Fruit fly (Drosophila melanogaster): ENCODE data around the gene GAA1.

Gene GAA1

DNA sequence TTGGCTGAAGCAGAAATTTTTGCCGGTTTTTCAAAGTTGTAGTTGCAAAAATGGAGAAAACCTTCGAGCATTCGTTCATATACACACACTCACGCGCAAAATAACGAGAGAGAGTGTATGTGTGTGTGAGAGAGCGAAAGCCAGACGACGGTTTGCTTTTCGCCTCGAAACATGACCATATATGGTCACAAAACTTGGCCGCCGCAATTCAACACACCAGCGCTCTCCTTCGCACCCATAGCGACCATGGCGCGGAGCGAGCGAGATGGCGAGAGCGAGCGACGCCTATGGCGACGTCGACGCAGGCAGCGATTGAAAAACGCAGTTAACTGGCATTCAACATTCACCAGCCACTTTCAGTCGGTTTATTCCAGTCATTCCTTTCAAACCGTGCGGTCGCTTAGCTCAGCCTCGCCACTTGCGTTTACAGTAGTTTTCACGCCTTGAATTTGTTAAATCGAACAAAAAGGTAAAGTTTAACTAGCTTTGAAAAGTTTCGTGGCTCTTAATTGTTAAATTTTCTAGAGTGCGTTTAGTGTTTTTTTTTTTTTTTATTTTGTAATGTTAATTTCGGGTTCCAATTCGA lies 28.6 kb upstream of the GAA1 start (continued):
- TF ChIP-seq kay (GFP tag; optimal IDR thresholded peaks at IDR 0.05): no peak
- no peak for TF ChIP-seq pan (optimal IDR thresholded peaks at IDR 0.05)
- TF ChIP-seq pan (GFP tag; optimal IDR thresholded peaks at IDR 0.05 in 1 of 2, IDR thresholded peaks at IDR 0.05 in 1 of 2): peak in 1 of 2 experiments; percentile 43
- no peak for TF ChIP-seq CG10654 (GFP tag; optimal IDR thresholded peaks at IDR 0.05)
- TF ChIP-seq NC2β (GFP tag; optimal IDR thresholded peaks at IDR 0.05): peak; percentile 49
- TF ChIP-seq tll (GFP tag; optimal IDR thresholded peaks at IDR 0.05): peak in 1 of 2 experiments; percentile 6
- no peak for TF ChIP-seq al (GFP tag; IDR thresholded peaks at IDR 0.05)
- no peak for TF ChIP-seq CG12942 (GFP tag; optimal IDR thresholded peaks at IDR 0.05)
- peak; percentile 63 for TF ChIP-seq Hmr (GFP tag; optimal IDR thresholded peaks at IDR 0.05)
- TF ChIP-seq GATAe (GFP tag; conservative IDR thresholded peaks at IDR 0.05): no peak
- TF ChIP-seq CG6765 (GFP tag; optimal IDR thresholded peaks at IDR 0.05): peak; percentile 24
- no peak for TF ChIP-seq CoRest (tag; optimal IDR thresholded peaks at IDR 0.05)
- TF ChIP-seq YL-1 (GFP tag; optimal IDR thresholded peaks at IDR 0.05): peak; percentile 35
- no peak for TF ChIP-seq Sry-β (GFP tag; optimal IDR thresholded peaks at IDR 0.05)
- peak; percentile 32 for TF ChIP-seq psq (GFP tag; optimal IDR thresholded peaks at IDR 0.05)
- peak; percentile 54 for TF ChIP-seq CG34376 (GFP tag; optimal IDR thresholded peaks at IDR 0.05)
- peak; percentile 28 for TF ChIP-seq sqz (GFP tag; optimal IDR thresholded peaks at IDR 0.05)
- peak; percentile 17 for TF ChIP-seq oc (tag; optimal IDR thresholded peaks at IDR 0.05)
- TF ChIP-seq CG14710 (tag; optimal IDR thresholded peaks at IDR 0.05): no peak
- peak in 1 of 2 experiments; percentile 19 for TF ChIP-seq dpn (GFP tag; optimal IDR thresholded peaks at IDR 0.05)
- TF ChIP-seq Neu2 (GFP tag; optimal IDR thresholded peaks at IDR 0.05; ENCODE audit: borderline replicate concordance): no peak
- no peak for TF ChIP-seq tio (GFP tag; optimal IDR thresholded peaks at IDR 0.05)
- peak; percentile 38 for TF ChIP-seq CG12155 (GFP tag; optimal IDR thresholded peaks at IDR 0.05)
- TF ChIP-seq Med (GFP tag): peak; percentile 77
- peak; percentile 19 for TF ChIP-seq mam (GFP tag; optimal IDR thresholded peaks at IDR 0.05)
- TF ChIP-seq ab (GFP tag; optimal IDR thresholded peaks at IDR 0.05): no peak
- TF ChIP-seq phol (tag; optimal IDR thresholded peaks at IDR 0.05): peak; percentile 62
- TF ChIP-seq tap (tag; optimal IDR thresholded peaks at IDR 0.05): peak; percentile 11
- TF ChIP-seq Lhr (GFP tag; optimal IDR thresholded peaks at IDR 0.05): no peak
- no peak for TF ChIP-seq ind (GFP tag; optimal IDR thresholded peaks at IDR 0.05)
- TF ChIP-seq CG12659 (GFP tag; optimal IDR thresholded peaks at IDR 0.05): peak; percentile 34
- TF ChIP-seq Abd-B (GFP tag; optimal IDR thresholded peaks at IDR 0.05): no peak
- TF ChIP-seq sd (tag; optimal IDR thresholded peaks at IDR 0.05): peak; percentile 74
- TF ChIP-seq CG2116 (GFP tag; optimal IDR thresholded peaks at IDR 0.05): peak; percentile 23
- peak; percentile 76 for TF ChIP-seq Jarid2 (GFP tag; optimal IDR thresholded peaks at IDR 0.05)
- peak; percentile 32; the same call in 1 of the 2 replicates for TF ChIP-seq NFAT (GFP tag; IDR thresholded peaks at IDR 0.05)
- peak; percentile 77; the same call in 2 of the 3 replicates for TF ChIP-seq Dbx (GFP tag; IDR thresholded peaks at IDR 0.05)
- TF ChIP-seq gsb (GFP tag; IDR thresholded peaks at IDR 0.05): no peak
- TF ChIP-seq Atf3 (GFP tag; optimal IDR thresholded peaks at IDR 0.05): no peak
- no peak for TF ChIP-seq CG17802 (tag; optimal IDR thresholded peaks at IDR 0.05)
- TF ChIP-seq CG18476 (GFP tag; optimal IDR thresholded peaks at IDR 0.05): peak; percentile 51
- TF ChIP-seq CG17912 (GFP tag; optimal IDR thresholded peaks at IDR 0.05): no peak
- 0 out of 3 replicates have a peak, but pooled peaks have one; percentile 16 for TF ChIP-seq CG14860 (GFP tag; IDR thresholded peaks at IDR 0.05; ENCODE audit: partially characterized antibody)
- TF ChIP-seq CG34224 (GFP tag; IDR thresholded peaks at IDR 0.05; ENCODE audit: partially characterized antibody): peak; percentile 37; the same call in 1 of the 3 replicates
- peak; percentile 19 for TF ChIP-seq CG2678 (tag; optimal IDR thresholded peaks at IDR 0.05)
- peak; percentile 0 for TF ChIP-seq CG8944 (GFP tag; optimal IDR thresholded peaks at IDR 0.05)
- no peak for TF ChIP-seq CG11093 (GFP tag; IDR thresholded peaks at IDR 0.05)
- 0 out of 2 replicates have a peak, but pooled peaks have one; percentile 38 for TF ChIP-seq Drgx (GFP tag; IDR thresholded peaks at IDR 0.05)
- TF ChIP-seq CG31388 (GFP tag; optimal IDR thresholded peaks at IDR 0.05): no peak

Data from whole organism, embryonic.